Worm (Caenorhabditis elegans): Measurements from ENCODE around the gene oac-8.
A peak's percentile ranks its signal among the peaks of the same experiment; 100 is the strongest.

oac-8 gene

ce11 chrIV:10564613-10565012 is 19.7 kb upstream of the oac-8 start:
- TF ChIP-seq nhr-84 (tag; optimal IDR thresholded peaks at IDR 0.05) (no peak), swsn-7 (tag; optimal IDR thresholded peaks at IDR 0.05) (no peak), elt-3 (tag; optimal IDR thresholded peaks at IDR 0.05) (no peak), ztf-4 (tag; optimal IDR thresholded peaks at IDR 0.05) (no peak), blmp-1 (tag; optimal IDR thresholded peaks at IDR 0.05) (no peak), sox-4 (tag; optimal IDR thresholded peaks at IDR 0.05) (no peak), sptf-1 (tag; optimal IDR thresholded peaks at IDR 0.05) (no peak), C34B4.2 (tag; optimal IDR thresholded peaks at IDR 0.05) (no peak), hlh-4 (tag; optimal IDR thresholded peaks at IDR 0.05) (no peak), aha-1 (tag; optimal IDR thresholded peaks at IDR 0.05) (no peak), snu-23 (GFP tag; optimal IDR thresholded peaks at IDR 0.05) (no peak), lsy-2 (tag; optimal IDR thresholded peaks at IDR 0.05) (no peak)

- TF ChIP-seq egl-27 (tag; optimal IDR thresholded peaks at IDR 0.05) (no peak), Y116A8C.19 (tag; optimal IDR thresholded peaks at IDR 0.05; ENCODE audit: borderline replicate concordance) (no peak), ces-1 (GFP tag; optimal IDR thresholded peaks at IDR 0.05) (peak; percentile 28), nhr-77 (tag; optimal IDR thresholded peaks at IDR 0.05) (no peak), C04F5.9 (tag; optimal IDR thresholded peaks at IDR 0.05) (no peak), nhr-20 (tag; optimal IDR thresholded peaks at IDR 0.05) (no peak), jun-1 (tag; optimal IDR thresholded peaks at IDR 0.05) (no peak), xbp-1 (tag; optimal IDR thresholded peaks at IDR 0.05) (no peak), nhr-76 (tag; optimal IDR thresholded peaks at IDR 0.05) (no peak), nhr-85 (tag) (no peak), mab-9 (GFP tag; IDR thresholded peaks at IDR 0.05) (no peak), snpc-4 (tag; optimal IDR thresholded peaks at IDR 0.05) (no peak), nhr-90 (tag; optimal IDR thresholded peaks at IDR 0.05; ENCODE audit: poor library complexity) (no peak), fkh-8 (tag; optimal IDR thresholded peaks at IDR 0.05) (no peak), lin-14 (GFP tag; optimal IDR thresholded peaks at IDR 0.05) (peak; percentile 45), lin-15B (tag; optimal IDR thresholded peaks at IDR 0.05) (no peak), ceh-90 (tag; optimal IDR thresholded peaks at IDR 0.05) (no peak), fkh-10 (GFP tag; optimal IDR thresholded peaks at IDR 0.05) (peak; percentile 83), lin-13 (GFP tag; optimal IDR thresholded peaks at IDR 0.05) (no peak), egl-13 (tag; optimal IDR thresholded peaks at IDR 0.05) (no peak)
Measured at ce11 chrIV:10565282-10565681, 19.1 kb upstream of the oac-8 start.

ce11 chrIV:10567822-10568221 is 16.5 kb upstream of the oac-8 start:
- TF ChIP-seq ces-1 (GFP tag; optimal IDR thresholded peaks at IDR 0.05): no peak
- TF ChIP-seq lin-14 (GFP tag; optimal IDR thresholded peaks at IDR 0.05): peak; percentile 35
- no peak for TF ChIP-seq pag-3 (tag; optimal IDR thresholded peaks at IDR 0.05; ENCODE audit: borderline replicate concordance, insufficient read depth)
- no peak for TF ChIP-seq ceh-63 (GFP tag; optimal IDR thresholded peaks at IDR 0.05)
- TF ChIP-seq blmp-1 (tag; optimal IDR thresholded peaks at IDR 0.05): peak; percentile 8

- TF ChIP-seq nhr-11 (tag; optimal IDR thresholded peaks at IDR 0.05) (no peak), blmp-1 (tag; optimal IDR thresholded peaks at IDR 0.05) (peak; percentile 94), lin-14 (GFP tag; optimal IDR thresholded peaks at IDR 0.05) (peak; percentile 13)
Measured at ce11 chrIV:10570065-10570464, 14.3 kb upstream of the oac-8 start.

- TF ChIP-seq blmp-1 (tag; optimal IDR thresholded peaks at IDR 0.05) (peak; percentile 15), elt-2 (tag; optimal IDR thresholded peaks at IDR 0.05) (no peak), ztf-4 (tag; optimal IDR thresholded peaks at IDR 0.05) (no peak), nhr-85 (tag) (no peak), lin-39 (tag; optimal IDR thresholded peaks at IDR 0.05) (no peak), jun-1 (tag; optimal IDR thresholded peaks at IDR 0.05) (no peak), efl-1 (optimal IDR thresholded peaks at IDR 0.05) (no peak), efl-1 (GFP tag; optimal IDR thresholded peaks at IDR 0.05 in 1 of 2) (peak in 1 of 2 experiments; percentile 81), C16A3.4 (tag; optimal IDR thresholded peaks at IDR 0.05) (no peak), fkh-4 (tag; optimal IDR thresholded peaks at IDR 0.05; ENCODE audit: borderline replicate concordance) (no peak), snu-23 (GFP tag; optimal IDR thresholded peaks at IDR 0.05) (no peak), nhr-11 (tag; optimal IDR thresholded peaks at IDR 0.05) (no peak)
Measured at ce11 chrIV:10571020-10571419, 13.3 kb upstream of the oac-8 start.
